Fruit fly (Drosophila melanogaster) whole organism, embryonic: ENCODE data around the gene Hap40.

ENCODE experiments used
- B-H1 ChIP-seq: fragments of 200-800 bp; sonication (Bioruptor generic); IDR thresholded peaks from 3 replicates; pipeline ENCODE4 v1.3.6; 2022; ENCODE audit warnings: missing biosample characterization, missing genetic modification characterization
- Bdp1 ChIP-seq: fragments of 200-800 bp; sonication (Bioruptor generic); optimal IDR thresholded peaks from 3 replicates; lab custom pipeline; 2016; ENCODE audit warnings: missing biosample characterization, missing genetic modification characterization
- BtbVII ChIP-seq: fragments of 200-800 bp; sonication (Bioruptor generic); optimal IDR thresholded peaks from 3 replicates; lab custom pipeline; 2017; ENCODE audit warnings: missing biosample characterization, mild to moderate bottlenecking, missing genetic modification characterization
- C15 ChIP-seq: fragments of 200-800 bp; sonication (Bioruptor generic); IDR thresholded peaks from 3 replicates; pipeline ENCODE4 v1.3.6; 2022; ENCODE audit warnings: missing biosample characterization, missing genetic modification characterization
- CG10366 ChIP-seq: fragments of 200-800 bp; sonication (Bioruptor generic); IDR thresholded peaks from 2 replicates; pipeline ENCODE4 v1.3.6; 2022; ENCODE audit warnings: missing biosample characterization, missing genetic modification characterization
- CG10543 ChIP-seq: fragments of 200-800 bp; sonication (Bioruptor generic); optimal IDR thresholded peaks from 3 replicates; lab custom pipeline; 2017; ENCODE audit warnings: missing biosample characterization, mild to moderate bottlenecking, missing genetic modification characterization, moderate library complexity
- CG1233 ChIP-seq: fragments of 200-800 bp; sonication (Bioruptor generic); optimal IDR thresholded peaks from 4 replicates; lab custom pipeline; 2018; ENCODE audit warnings: missing biosample characterization, mild to moderate bottlenecking, missing genetic modification characterization
- CG14441 ChIP-seq: fragments of 200-800 bp; sonication (Bioruptor generic); IDR thresholded peaks from 2 replicates; pipeline ENCODE4 v1.3.6; 2022; ENCODE audit warnings: missing biosample characterization, missing genetic modification characterization
- CG15073 ChIP-seq: fragments of 200-800 bp; sonication (Bioruptor generic); optimal IDR thresholded peaks from 2 replicates; lab custom pipeline; 2016; ENCODE audit warnings: missing biosample characterization, missing genetic modification characterization
- CG15601 ChIP-seq: fragments of 200-800 bp; sonication (Bioruptor generic); optimal IDR thresholded peaks from 3 replicates; lab custom pipeline; 2019; ENCODE audit warnings: missing biosample characterization, mild to moderate bottlenecking, missing genetic modification characterization, moderate library complexity
- CG1603 ChIP-seq: fragments of 200-800 bp; sonication (Bioruptor generic); optimal IDR thresholded peaks from 2 replicates; lab custom pipeline; 2019; ENCODE audit warnings: missing biosample characterization, mild to moderate bottlenecking, missing genetic modification characterization, moderate library complexity
- CG18619 ChIP-seq: fragments of 200-800 bp; sonication (Bioruptor generic); optimal IDR thresholded peaks from 3 replicates; lab custom pipeline; 2017; ENCODE audit warnings: missing biosample characterization, mild to moderate bottlenecking, missing genetic modification characterization
- CG2875 ChIP-seq: fragments of 200-800 bp; sonication (Bioruptor generic); optimal IDR thresholded peaks from 2 replicates; lab custom pipeline; 2017; ENCODE audit warnings: missing biosample characterization, mild to moderate bottlenecking, missing genetic modification characterization, missing genetic modification reagents
- CG32767 ChIP-seq: fragments of 200-800 bp; sonication (Bioruptor generic); IDR thresholded peaks from 2 replicates; pipeline ENCODE4 v1.3.6; 2022; ENCODE audit warnings: missing biosample characterization, missing genetic modification characterization
- CG34376 ChIP-seq: fragments of 200-800 bp; sonication (Bioruptor generic); optimal IDR thresholded peaks from 2 replicates; lab custom pipeline; 2018; ENCODE audit warnings: missing biosample characterization, mild to moderate bottlenecking, missing genetic modification characterization
- CG4707 ChIP-seq: fragments of 200-800 bp; sonication (Bioruptor generic); optimal IDR thresholded peaks from 2 replicates; lab custom pipeline; 2018; ENCODE audit warnings: missing biosample characterization, mild to moderate bottlenecking, missing genetic modification characterization, moderate library complexity
- CG8290 ChIP-seq, 3 experiments: fragments of 200-800 bp; sonication (Bioruptor generic); optimal IDR thresholded peaks; 2 replicates each; lab custom pipeline; 2016 to 2019; ENCODE audit warnings: missing biosample characterization in 3 of 3, missing genetic modification characterization in 3 of 3, mild to moderate bottlenecking in 2 of 3, moderate library complexity in 1 of 3
- CG8359 ChIP-seq: fragments of 200-800 bp; sonication (Bioruptor generic); optimal IDR thresholded peaks from 2 replicates; lab custom pipeline; 2017; ENCODE audit warnings: missing biosample characterization, mild to moderate bottlenecking, missing genetic modification characterization, borderline replicate concordance
- CG8944 ChIP-seq: fragments of 200-800 bp; sonication (Bioruptor generic); optimal IDR thresholded peaks from 3 replicates; lab custom pipeline; 2016; ENCODE audit warnings: missing biosample characterization, missing genetic modification characterization
- Dip2 ChIP-seq: fragments of 200-800 bp; sonication (Bioruptor generic); IDR thresholded peaks from 2 replicates; pipeline ENCODE4 v1.3.6; 2022; ENCODE audit warnings: missing biosample characterization, missing genetic modification characterization
- Dip3 ChIP-seq: fragments of 200-800 bp; sonication (Bioruptor generic); optimal IDR thresholded peaks from 3 replicates; lab custom pipeline; 2016; ENCODE audit warnings: missing biosample characterization, missing genetic modification characterization
- Ets97D ChIP-seq: fragments of 200-800 bp; sonication (Bioruptor generic); optimal IDR thresholded peaks from 3 replicates; lab custom pipeline; 2016; ENCODE audit warnings: missing biosample characterization, missing genetic modification characterization
- HHEX ChIP-seq: fragments of 200-800 bp; sonication (Bioruptor generic); optimal IDR thresholded peaks from 3 replicates; lab custom pipeline; 2017; ENCODE audit warnings: missing biosample characterization, mild to moderate bottlenecking, missing genetic modification characterization, missing genetic modification reagents
- Hsf ChIP-seq: fragments of 200-800 bp; sonication (Bioruptor generic); optimal IDR thresholded peaks from 3 replicates; lab custom pipeline; 2016; ENCODE audit warnings: missing biosample characterization, missing genetic modification characterization
- Lhr ChIP-seq: fragments of 200-800 bp; sonication (Bioruptor generic); optimal IDR thresholded peaks from 3 replicates; lab custom pipeline; 2017; ENCODE audit warnings: mild to moderate bottlenecking, missing biosample characterization, missing genetic modification reagents, missing genetic modification characterization
- Lpt ChIP-seq: fragments of >200 bp; optimal IDR thresholded peaks from 2 replicates; lab custom pipeline; 2018; ENCODE audit warnings: missing biosample characterization, missing genetic modification characterization
- MESR4 ChIP-seq: fragments of 200-800 bp; sonication (Bioruptor generic); optimal IDR thresholded peaks from 2 replicates; lab custom pipeline; 2018; ENCODE audit warnings: missing biosample characterization, mild to moderate bottlenecking, missing genetic modification characterization, moderate library complexity
- MTF-1 ChIP-seq: fragments of 200-800 bp; sonication (Bioruptor generic); optimal IDR thresholded peaks from 2 replicates; lab custom pipeline; 2018; ENCODE audit warnings: missing biosample characterization, mild to moderate bottlenecking, missing genetic modification characterization, borderline replicate concordance
- NfI ChIP-seq: fragments of 200-800 bp; sonication (Bioruptor generic); optimal IDR thresholded peaks from 3 replicates; lab custom pipeline; 2018; ENCODE audit warnings: missing biosample characterization, mild to moderate bottlenecking, missing genetic modification characterization, moderate library complexity
- PHDP ChIP-seq: fragments of 200-800 bp; sonication (Bioruptor generic); optimal IDR thresholded peaks from 3 replicates; lab custom pipeline; 2018; ENCODE audit warnings: missing biosample characterization, mild to moderate bottlenecking, missing genetic modification characterization, moderate library complexity
- Poxn ChIP-seq: fragments of 200-800 bp; sonication (Bioruptor generic); IDR thresholded peaks from 2 replicates; pipeline ENCODE4 v1.3.6; 2022; ENCODE audit warnings: missing biosample characterization, missing genetic modification characterization
- Rx ChIP-seq: fragments of 200-800 bp; sonication (Bioruptor generic); IDR thresholded peaks from 2 replicates; pipeline ENCODE4 v1.3.6; 2022; ENCODE audit warnings: missing biosample characterization, missing genetic modification characterization
- Scr ChIP-seq: fragments of 200-800 bp; sonication (Bioruptor generic); IDR thresholded peaks from 2 replicates; pipeline ENCODE4 v1.3.6; 2022; ENCODE audit warnings: missing biosample characterization, missing genetic modification characterization; ENCODE audit not compliant: partially characterized antibody
- TFAM ChIP-seq: fragments of 200-800 bp; sonication (Bioruptor generic); optimal IDR thresholded peaks from 2 replicates; lab custom pipeline; 2017; ENCODE audit warnings: missing biosample characterization, missing genetic modification characterization, inconsistent platforms
- Tbp ChIP-seq: fragments of >200 bp; optimal IDR thresholded peaks from 2 replicates; lab custom pipeline; 2018; ENCODE audit warnings: missing biosample characterization, missing genetic modification characterization
- amos ChIP-seq: fragments of 200-800 bp; sonication (Bioruptor generic); IDR thresholded peaks from 2 replicates; pipeline ENCODE4 v1.3.6; 2022; ENCODE audit warnings: missing biosample characterization, missing genetic modification characterization; ENCODE audit not compliant: partially characterized antibody
- ara ChIP-seq: fragments of 200-800 bp; sonication (Bioruptor generic); IDR thresholded peaks from 2 replicates; pipeline ENCODE4 v1.3.6; 2022; ENCODE audit warnings: missing biosample characterization, missing genetic modification characterization
- chn ChIP-seq: fragments of 200-800 bp; sonication (Bioruptor generic); optimal IDR thresholded peaks from 2 replicates; lab custom pipeline; 2016; ENCODE audit warnings: missing biosample characterization, missing genetic modification characterization
- ems ChIP-seq: fragments of 200-800 bp; sonication (Bioruptor generic); optimal IDR thresholded peaks from 3 replicates; lab custom pipeline; 2016; ENCODE audit warnings: missing biosample characterization, missing genetic modification characterization
- gcm2 ChIP-seq: fragments of 200-800 bp; sonication (Bioruptor generic); optimal IDR thresholded peaks from 2 replicates; lab custom pipeline; 2016; ENCODE audit warnings: missing biosample characterization, missing genetic modification characterization
- gfzf ChIP-seq: fragments of 200-800 bp; sonication (Bioruptor generic); optimal IDR thresholded peaks from 2 replicates; lab custom pipeline; 2016; ENCODE audit warnings: missing biosample characterization, mild to moderate bottlenecking, missing genetic modification characterization, moderate library complexity
- ind ChIP-seq: fragments of 200-800 bp; sonication (Bioruptor generic); optimal IDR thresholded peaks from 3 replicates; lab custom pipeline; 2016; ENCODE audit warnings: missing biosample characterization, missing genetic modification characterization
- lilli ChIP-seq: fragments of 200-800 bp; sonication (Bioruptor generic); optimal IDR thresholded peaks from 3 replicates; lab custom pipeline; 2016; ENCODE audit warnings: missing biosample characterization, missing genetic modification characterization
- mam ChIP-seq: fragments of 200-800 bp; sonication (Bioruptor generic); optimal IDR thresholded peaks from 3 replicates; lab custom pipeline; 2016; ENCODE audit warnings: missing biosample characterization, missing genetic modification characterization
- nerfin-1 ChIP-seq: fragments of 200-800 bp; sonication (Bioruptor generic); optimal IDR thresholded peaks from 3 replicates; lab custom pipeline; 2019; ENCODE audit warnings: missing biosample characterization, mild to moderate bottlenecking, missing genetic modification characterization, moderate library complexity
- onecut ChIP-seq: fragments of 200-800 bp; sonication (Bioruptor generic); IDR thresholded peaks from 2 replicates; pipeline ENCODE4 v1.3.6; 2022; ENCODE audit warnings: missing biosample characterization, missing genetic modification characterization
- org-1 ChIP-seq: fragments of 200-800 bp; sonication (Bioruptor generic); optimal IDR thresholded peaks from 2 replicates; lab custom pipeline; 2017; ENCODE audit warnings: missing biosample characterization, missing genetic modification characterization
- psq ChIP-seq: fragments of 200-800 bp; sonication (Bioruptor generic); optimal IDR thresholded peaks from 2 replicates; lab custom pipeline; 2017; ENCODE audit warnings: missing biosample characterization, missing genetic modification characterization
- seq ChIP-seq: fragments of 200-800 bp; sonication (Bioruptor generic); IDR thresholded peaks from 2 replicates; pipeline ENCODE4 v1.3.6; 2022; ENCODE audit warnings: missing biosample characterization, missing genetic modification characterization
- zf30C ChIP-seq: fragments of 200-800 bp; sonication (Bioruptor generic); optimal IDR thresholded peaks from 3 replicates; lab custom pipeline; 2018; ENCODE audit warnings: missing biosample characterization, mild to moderate bottlenecking, missing genetic modification characterization

Gene Hap40

dm6 chrX:15745905-15746681, 42.2 kb downstream of the Hap40 start, which contains the start of the genes CG8944 and CCT6 (continued):
- TF ChIP-seq chn (GFP tag; lab: Kevin White, UChicago) (no peak), onecut (no peak), ara (GFP tag; lab: Robert Waterston, UW) (no peak), MTF-1 (no peak), CG1603 (tag; lab: Kevin White, UChicago) (peak; percentile 20), nerfin-1 (tag; lab: Kevin White, UChicago) (no peak), MESR4 (GFP tag; lab: Kevin White, UChicago) (peak; percentile 90), Bdp1 (GFP tag; lab: Kevin White, UChicago) (no peak), TFAM (GFP tag; lab: Kevin White, UChicago) (no peak), ems (no peak), CG18619 (no peak), ind (GFP tag; lab: Kevin White, UChicago) (peak; percentile 20), CG8290 (GFP tag; optimal IDR thresholded peaks at IDR 0.05; lab: Kevin White, UChicago) (no peak), CG8290 (tag; optimal IDR thresholded peaks at IDR 0.05; lab: Kevin White, UChicago) (no peak), mam (GFP tag; lab: Kevin White, UChicago) (no peak), gcm2 (no peak), psq (GFP tag; lab: Kevin White, UChicago) (no peak), NfI (GFP tag; lab: Kevin White, UChicago) (no peak), CG34376 (no peak), amos (peak; percentile 49), CG2875 (GFP tag; lab: Kevin White, UChicago) (no peak), PHDP (tag; lab: Kevin White, UChicago) (no peak), CG1233 (GFP tag; lab: Kevin White, UChicago) (no peak), Lhr (no peak), C15 (no peak), CG32767 (GFP tag; lab: Robert Waterston, UW) (no peak), zf30C (GFP tag; lab: Kevin White, UChicago) (no peak), seq (GFP tag; lab: Robert Waterston, UW) (no peak), B-H1 (GFP tag; lab: Robert Waterston, UW) (no peak), HHEX (GFP tag; lab: Kevin White, UChicago) (no peak), CG10366 (no peak), Dip2 (GFP tag; lab: Robert Waterston, UW) (no peak), CG14441 (no peak), gfzf (GFP tag; lab: Kevin White, UChicago) (peak; percentile 45), Tbp (no peak), CG15073 (GFP tag; lab: Kevin White, UChicago) (no peak), CG15601 (tag; lab: Kevin White, UChicago) (no peak), lilli (GFP tag; lab: Kevin White, UChicago) (peak; percentile 1), Rx (GFP tag; lab: Robert Waterston, UW) (no peak), CG8359 (GFP tag; lab: Kevin White, UChicago) (no peak), CG4707 (no peak), Scr (GFP tag; lab: Robert Waterston, UW) (peak; percentile 57), Poxn (GFP tag; lab: Robert Waterston, UW) (no peak), CG10543 (GFP tag; lab: Kevin White, UChicago) (no peak), Dip3 (GFP tag; lab: Kevin White, UChicago) (no peak), Lpt (GFP tag; lab: Kevin White, UChicago) (no peak), BtbVII (GFP tag; lab: Kevin White, UChicago) (no peak), org-1 (GFP tag; lab: Kevin White, UChicago) (no peak), Hsf (no peak), Ets97D (GFP tag; lab: Kevin White, UChicago) (peak; percentile 17), CG8944 (no peak)
